Fruit fly (Drosophila melanogaster): ENCODE data around the gene CG13994.
A peak's percentile ranks its signal among the peaks of the same experiment; 100 is the strongest.

The CG13994 gene

dm6 chr2L:6019352-6020131 lies 43.2 kb upstream of the CG13994 start, which contains the start of gene H2.0 (continued):
- TF ChIP-seq lbe (GFP tag; optimal IDR thresholded peaks at IDR 0.05) = no peak
- TF ChIP-seq zen2 (GFP tag; IDR thresholded peaks at IDR 0.05; ENCODE audit: partially characterized antibody) = no peak
- TF ChIP-seq Ada2b (GFP tag; IDR thresholded peaks at IDR 0.05) = no peak
- TF ChIP-seq Bdp1 (GFP tag; optimal IDR thresholded peaks at IDR 0.05) = no peak
- TF ChIP-seq CG16863 (GFP tag; optimal IDR thresholded peaks at IDR 0.05) = peak; percentile 13
- no peak for TF ChIP-seq Elba2 (GFP tag; optimal IDR thresholded peaks at IDR 0.05)
- no peak for TF ChIP-seq CG8388 (GFP tag; optimal IDR thresholded peaks at IDR 0.05)
- TF ChIP-seq CG1602 (GFP tag; optimal IDR thresholded peaks at IDR 0.05) = peak; percentile 41
- TF ChIP-seq lov (optimal IDR thresholded peaks at IDR 0.05) = no peak
- TF ChIP-seq lov (GFP tag; IDR thresholded peaks at IDR 0.05) = no peak
- peak; percentile 39 for TF ChIP-seq org-1 (GFP tag; optimal IDR thresholded peaks at IDR 0.05)
- no peak for TF ChIP-seq PHDP (tag; optimal IDR thresholded peaks at IDR 0.05)
- TF ChIP-seq Tbp (GFP tag; optimal IDR thresholded peaks at IDR 0.05) = no peak
- TF ChIP-seq hth (optimal IDR thresholded peaks at IDR 0.05) = no peak
- no peak for TF ChIP-seq NC2α (GFP tag; optimal IDR thresholded peaks at IDR 0.05)
- no peak for TF ChIP-seq Six4 (GFP tag; optimal IDR thresholded peaks at IDR 0.05)
- TF ChIP-seq cwo (GFP tag; optimal IDR thresholded peaks at IDR 0.05) = no peak
- no peak for TF ChIP-seq Neu2 (GFP tag; optimal IDR thresholded peaks at IDR 0.05; ENCODE audit: borderline replicate concordance)
- no peak for TF ChIP-seq CG11247 (GFP tag; IDR thresholded peaks at IDR 0.05)
- no peak for TF ChIP-seq CG12071 (GFP tag; optimal IDR thresholded peaks at IDR 0.05)
- no peak for TF ChIP-seq CG17328 (GFP tag; IDR thresholded peaks at IDR 0.05)
- peak; percentile 11 for TF ChIP-seq shn (GFP tag; optimal IDR thresholded peaks at IDR 0.05)
- TF ChIP-seq CG7556 (GFP tag; optimal IDR thresholded peaks at IDR 0.05) = peak; percentile 34
- TF ChIP-seq CTCF (GFP tag; optimal IDR thresholded peaks at IDR 0.05) = no peak
- TF ChIP-seq Vsx1 (GFP tag; optimal IDR thresholded peaks at IDR 0.05) = peak; percentile 50
- no peak for TF ChIP-seq CG14667 (GFP tag; IDR thresholded peaks at IDR 0.05)
- TF ChIP-seq pzg (GFP tag; optimal IDR thresholded peaks at IDR 0.05) = no peak
- TF ChIP-seq Mad (GFP tag; optimal IDR thresholded peaks at IDR 0.05) = no peak
- TF ChIP-seq CG15269 (tag; optimal IDR thresholded peaks at IDR 0.05) = no peak
- peak in 1 of 3 experiments; percentile 65 for TF ChIP-seq lola (GFP tag; optimal IDR thresholded peaks at IDR 0.05)
- TF ChIP-seq bcd (GFP tag; optimal IDR thresholded peaks at IDR 0.05) = peak; percentile 19
- no peak for TF ChIP-seq B-H1 (GFP tag; IDR thresholded peaks at IDR 0.05)
- TF ChIP-seq Atf6 (GFP tag; IDR thresholded peaks at IDR 0.05) = no peak
- TF ChIP-seq Lpt (GFP tag; optimal IDR thresholded peaks at IDR 0.05) = no peak
- TF ChIP-seq CG34376 (GFP tag; optimal IDR thresholded peaks at IDR 0.05) = no peak
- TF ChIP-seq ro (GFP tag; IDR thresholded peaks at IDR 0.05) = no peak
- peak; percentile 8 for TF ChIP-seq CG2202 (tag; optimal IDR thresholded peaks at IDR 0.05)
- TF ChIP-seq CG7987 (GFP tag; optimal IDR thresholded peaks at IDR 0.05) = no peak
- TF ChIP-seq Ravus (GFP tag; IDR thresholded peaks at IDR 0.05) = no peak
- TF ChIP-seq CG2875 (GFP tag; optimal IDR thresholded peaks at IDR 0.05) = peak; percentile 20
- TF ChIP-seq sens (GFP tag) = peak; percentile 81
- TF ChIP-seq CG4360 (GFP tag; IDR thresholded peaks at IDR 0.05) = no peak
- no peak for TF ChIP-seq CG2199 (GFP tag; IDR thresholded peaks at IDR 0.05)
- TF ChIP-seq CG34422 (GFP tag; IDR thresholded peaks at IDR 0.05) = no peak
- TF ChIP-seq luna (GFP tag; optimal IDR thresholded peaks at IDR 0.05) = no peak
- peak; percentile 38 for TF ChIP-seq CoRest (tag; optimal IDR thresholded peaks at IDR 0.05)
- peak; percentile 52 for TF ChIP-seq phol (tag; optimal IDR thresholded peaks at IDR 0.05)
- TF ChIP-seq ase (GFP tag; IDR thresholded peaks at IDR 0.05) = no peak
- TF ChIP-seq sug (tag; optimal IDR thresholded peaks at IDR 0.05) = no peak
- no peak for TF ChIP-seq fu2 (GFP tag; optimal IDR thresholded peaks at IDR 0.05)
- no peak for TF ChIP-seq CG8765 (GFP tag; IDR thresholded peaks at IDR 0.05)
- TF ChIP-seq CG32767 (GFP tag; IDR thresholded peaks at IDR 0.05) = no peak

All from whole organism, embryonic.